Fruit fly (Drosophila melanogaster) whole organism: Measurements from ENCODE around the gene Glos.
"Not testable (repeated sequence)": the region's sequence is repeated elsewhere in the genome, so short reads cannot be mapped to it uniquely, and the experiment has no call there.

Experiments used
- psq ChIP-seq: fragments of >200 bp; optimal IDR thresholded peaks from 2 replicates; lab custom pipeline; 2017
- usp ChIP-seq: fragments of >200 bp; optimal IDR thresholded peaks from 2 replicates; lab custom pipeline; 2017; ENCODE audit warnings: missing biosample characterization, missing genetic modification characterization, mixed read lengths

DNA sequence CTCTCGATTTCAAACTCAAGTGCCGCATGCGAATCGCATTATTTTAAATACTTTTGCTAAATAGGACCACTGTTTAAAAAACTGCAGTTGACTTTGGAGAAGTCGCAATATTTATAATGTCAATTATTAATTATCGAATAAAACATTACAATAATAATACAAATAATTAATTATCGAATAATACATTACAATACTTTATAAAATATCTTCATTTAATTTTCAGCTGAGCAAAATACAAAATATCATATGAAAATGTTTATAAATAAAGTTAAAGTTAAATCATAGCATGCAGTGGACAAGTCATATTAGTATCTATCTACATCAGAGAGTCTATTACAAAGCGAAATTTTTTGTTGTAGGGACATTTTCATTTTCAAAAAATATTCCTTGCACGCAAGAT lies 4.2 kb downstream of the Glos start, which contains the start of gene Gem4b:
- TF ChIP-seq usp (GFP tag; lab: Kevin White, UChicago); psq (lab: Kevin White, UChicago): not testable (repeated sequence)
